Fruit fly (Drosophila melanogaster) whole organism, embryonic: ENCODE data around the gene CG31016.

Experiments used
- Adf1 ChIP-seq: fragments of 200-800 bp; sonication (Bioruptor generic); IDR thresholded peaks from 2 replicates; pipeline ENCODE4 v1.3.6; 2022; ENCODE audit warnings: missing biosample characterization, missing genetic modification characterization
- CG10979 ChIP-seq: fragments of 200-800 bp; sonication (Bioruptor generic); optimal IDR thresholded peaks from 2 replicates; lab custom pipeline; 2018; ENCODE audit warnings: missing biosample characterization, mild to moderate bottlenecking, missing genetic modification characterization, moderate library complexity
- CG11504 ChIP-seq: fragments of 200-800 bp; sonication (Bioruptor generic); optimal IDR thresholded peaks from 3 replicates; lab custom pipeline; 2019; ENCODE audit warnings: missing biosample characterization, mild to moderate bottlenecking, missing genetic modification characterization, moderate library complexity
- CG13287 ChIP-seq: fragments of 200-800 bp; sonication (Bioruptor generic); IDR thresholded peaks from 2 replicates; pipeline ENCODE4 v1.3.6; 2022; ENCODE audit warnings: missing biosample characterization, missing genetic modification characterization; ENCODE audit not compliant: partially characterized antibody
- CG13894 ChIP-seq: fragments of 200-800 bp; sonication (Bioruptor generic); optimal IDR thresholded peaks from 3 replicates; lab custom pipeline; 2018; ENCODE audit warnings: missing biosample characterization, mild to moderate bottlenecking, missing genetic modification characterization, moderate library complexity
- CG14667 ChIP-seq: fragments of 200-800 bp; sonication (Bioruptor generic); IDR thresholded peaks from 2 replicates; pipeline ENCODE4 v1.3.6; 2022; ENCODE audit warnings: missing biosample characterization, missing genetic modification characterization
- CG14965 ChIP-seq: fragments of 200-800 bp; sonication (Bioruptor generic); optimal IDR thresholded peaks from 2 replicates; lab custom pipeline; 2016; ENCODE audit warnings: missing biosample characterization, missing genetic modification characterization, borderline replicate concordance
- CG16815 ChIP-seq: fragments of 200-800 bp; sonication (Bioruptor generic); optimal IDR thresholded peaks from 3 replicates; lab custom pipeline; 2017; ENCODE audit warnings: missing biosample characterization, mild to moderate bottlenecking, missing genetic modification characterization
- CG17186 ChIP-seq: fragments of 200-800 bp; sonication (Bioruptor generic); optimal IDR thresholded peaks from 3 replicates; lab custom pipeline; 2017; ENCODE audit warnings: missing biosample characterization, missing genetic modification reagents, missing genetic modification characterization
- CG17359 ChIP-seq: fragments of 200-800 bp; sonication (Bioruptor generic); optimal IDR thresholded peaks from 3 replicates; lab custom pipeline; 2018; ENCODE audit warnings: missing biosample characterization, mild to moderate bottlenecking, missing genetic modification characterization, moderate library complexity
- CG18011 ChIP-seq: fragments of 200-800 bp; sonication (Bioruptor generic); optimal IDR thresholded peaks from 2 replicates; lab custom pipeline; 2017; ENCODE audit warnings: missing biosample characterization, missing genetic modification characterization, mild to moderate bottlenecking, moderate library complexity, missing genotype
- CG30020 ChIP-seq: fragments of 200-800 bp; optimal IDR thresholded peaks from 2 replicates; lab custom pipeline; 2019; ENCODE audit warnings: missing biosample characterization, mild to moderate bottlenecking, missing genetic modification characterization, moderate library complexity
- CG31365 ChIP-seq: fragments of 200-800 bp; sonication (Bioruptor generic); optimal IDR thresholded peaks from 2 replicates; lab custom pipeline; 2018; ENCODE audit warnings: missing biosample characterization, mild to moderate bottlenecking, missing genetic modification characterization
- CG32772 ChIP-seq: fragments of 200-800 bp; sonication (Bioruptor generic); IDR thresholded peaks from 2 replicates; pipeline ENCODE4 v1.3.6; 2022; ENCODE audit warnings: missing biosample characterization, missing genetic modification characterization
- CG34224 ChIP-seq: fragments of 200-800 bp; sonication (Bioruptor generic); IDR thresholded peaks from 3 replicates; pipeline ENCODE4 v1.3.6; 2022; ENCODE audit warnings: missing biosample characterization, missing genetic modification characterization; ENCODE audit not compliant: partially characterized antibody
- CG4404 ChIP-seq: fragments of 200-800 bp; sonication (Bioruptor generic); IDR thresholded peaks from 2 replicates; pipeline ENCODE4 v1.3.6; 2022; ENCODE audit warnings: missing biosample characterization, missing genetic modification characterization
- D19A ChIP-seq: fragments of 200-800 bp; optimal IDR thresholded peaks from 3 replicates; lab custom pipeline; 2019; ENCODE audit warnings: missing biosample characterization, mild to moderate bottlenecking, missing genetic modification characterization, moderate library complexity
- Dp ChIP-seq: fragments of 200-800 bp; sonication (Bioruptor generic); optimal IDR thresholded peaks from 2 replicates; lab custom pipeline; 2018; ENCODE audit warnings: missing biosample characterization, mild to moderate bottlenecking, missing genetic modification characterization, moderate library complexity
- Dref ChIP-seq: fragments of 200-800 bp; sonication (Bioruptor generic); IDR thresholded peaks from 2 replicates; pipeline ENCODE4 v1.3.6; 2022; ENCODE audit warnings: missing biosample characterization, missing genetic modification characterization
- Fer2 ChIP-seq: fragments of 200-800 bp; sonication (Bioruptor generic); optimal IDR thresholded peaks from 2 replicates; lab custom pipeline; 2018; ENCODE audit warnings: missing biosample characterization, mild to moderate bottlenecking, missing genetic modification characterization, moderate library complexity
- Jarid2 ChIP-seq: fragments of 200-800 bp; sonication (Bioruptor generic); optimal IDR thresholded peaks from 3 replicates; lab custom pipeline; 2017; ENCODE audit warnings: mild to moderate bottlenecking, missing biosample characterization, missing genetic modification reagents, missing genetic modification characterization
- Max ChIP-seq: fragments of 200-800 bp; sonication (Bioruptor generic); optimal IDR thresholded peaks from 2 replicates; lab custom pipeline; 2016; ENCODE audit warnings: missing biosample characterization, mild to moderate bottlenecking, missing genetic modification characterization
- Opbp ChIP-seq: fragments of 200-800 bp; sonication (Bioruptor generic); IDR thresholded peaks from 3 replicates; pipeline ENCODE4 v1.3.6; 2022; ENCODE audit warnings: missing biosample characterization, missing genetic modification characterization; ENCODE audit not compliant: partially characterized antibody
- Side ChIP-seq: fragments of 200-800 bp; sonication (Bioruptor generic); optimal IDR thresholded peaks from 2 replicates; lab custom pipeline; 2016; ENCODE audit warnings: missing biosample characterization, missing genetic modification characterization
- Usf ChIP-seq: fragments of 200-800 bp; sonication (Bioruptor generic); optimal IDR thresholded peaks from 2 replicates; lab custom pipeline; 2017; ENCODE audit warnings: missing genotype, missing biosample characterization, missing genetic modification characterization
- croc ChIP-seq: fragments of 200-800 bp; sonication (Bioruptor generic); conservative IDR thresholded peaks from 3 replicates; pipeline ENCODE4 v1.3.6; 2022; ENCODE audit warnings: missing biosample characterization, missing genetic modification characterization
- dysf ChIP-seq: fragments of 200-800 bp; sonication (Bioruptor generic); IDR thresholded peaks from 3 replicates; pipeline ENCODE4 v1.3.6; 2022; ENCODE audit warnings: missing biosample characterization, missing genetic modification characterization
- eyg ChIP-seq: fragments of 200-800 bp; sonication (Bioruptor generic); optimal IDR thresholded peaks from 3 replicates; lab custom pipeline; 2016; ENCODE audit warnings: missing biosample characterization, missing genetic modification characterization
- fu2 ChIP-seq: fragments of 200-800 bp; sonication (Bioruptor generic); optimal IDR thresholded peaks from 2 replicates; lab custom pipeline; 2016; ENCODE audit warnings: missing biosample characterization, missing genetic modification characterization
- h ChIP-seq: fragments of >200 bp; optimal IDR thresholded peaks from 2 replicates; lab custom pipeline; 2017
- hbn ChIP-seq: fragments of 200-800 bp; sonication (Bioruptor generic); IDR thresholded peaks from 2 replicates; pipeline ENCODE4 v1.3.6; 2022; ENCODE audit warnings: missing biosample characterization, missing genetic modification characterization; ENCODE audit not compliant: partially characterized antibody
- ind ChIP-seq: fragments of 200-800 bp; sonication (Bioruptor generic); optimal IDR thresholded peaks from 3 replicates; lab custom pipeline; 2016; ENCODE audit warnings: missing biosample characterization, missing genetic modification characterization
- jumu ChIP-seq: fragments of 200-800 bp; sonication (Bioruptor generic); optimal IDR thresholded peaks from 3 replicates; lab custom pipeline; 2016; ENCODE audit warnings: missing biosample characterization, missing genetic modification characterization
- org-1 ChIP-seq: fragments of 200-800 bp; sonication (Bioruptor generic); optimal IDR thresholded peaks from 2 replicates; lab custom pipeline; 2017; ENCODE audit warnings: missing biosample characterization, missing genetic modification characterization
- p53 ChIP-seq: fragments of 200-800 bp; sonication (Bioruptor generic); optimal IDR thresholded peaks from 2 replicates; lab custom pipeline; 2016; ENCODE audit warnings: missing biosample characterization, missing genetic modification characterization
- pb ChIP-seq: fragments of 200-800 bp; sonication (Bioruptor generic); optimal IDR thresholded peaks from 3 replicates; lab custom pipeline; 2016; ENCODE audit warnings: missing biosample characterization, missing genetic modification characterization
- pros ChIP-seq: fragments of 200-800 bp; sonication (Bioruptor generic); optimal IDR thresholded peaks from 3 replicates; lab custom pipeline; 2019; ENCODE audit warnings: missing biosample characterization, mild to moderate bottlenecking, missing genetic modification characterization, moderate library complexity
- pum ChIP-seq: fragments of 200-800 bp; sonication (Bioruptor generic); optimal IDR thresholded peaks from 2 replicates; lab custom pipeline; 2016; ENCODE audit warnings: missing biosample characterization, missing genetic modification characterization
- row ChIP-seq: fragments of 200-800 bp; sonication (Bioruptor generic); IDR thresholded peaks from 3 replicates; pipeline ENCODE4 v1.3.6; 2022; ENCODE audit warnings: missing biosample characterization, missing genetic modification characterization
- run ChIP-seq: fragments of 200-800 bp; sonication (Bioruptor generic); optimal IDR thresholded peaks from 3 replicates; lab custom pipeline; 2018; ENCODE audit warnings: missing biosample characterization, mild to moderate bottlenecking, missing genetic modification characterization
- scrt ChIP-seq: fragments of 200-800 bp; sonication (Bioruptor generic); optimal IDR thresholded peaks from 2 replicates; lab custom pipeline; 2018; ENCODE audit warnings: missing biosample characterization, mild to moderate bottlenecking, missing genetic modification characterization, moderate library complexity
- so ChIP-seq: fragments of 200-800 bp; sonication (Bioruptor generic); IDR thresholded peaks from 3 replicates; pipeline ENCODE4 v1.3.6; 2022; ENCODE audit warnings: missing biosample characterization, missing genetic modification characterization
- tap ChIP-seq: fragments of 200-800 bp; optimal IDR thresholded peaks from 3 replicates; lab custom pipeline; 2019; ENCODE audit warnings: missing biosample characterization, mild to moderate bottlenecking, missing genetic modification characterization, moderate library complexity
- trem ChIP-seq: fragments of 200-800 bp; optimal IDR thresholded peaks from 3 replicates; lab custom pipeline; 2019; ENCODE audit warnings: missing biosample characterization, mild to moderate bottlenecking, missing genetic modification characterization, moderate library complexity
- trh ChIP-seq: fragments of 200-800 bp; sonication (Bioruptor generic); optimal IDR thresholded peaks from 2 replicates; lab custom pipeline; 2016; ENCODE audit warnings: missing biosample characterization, missing genetic modification characterization
- twi ChIP-seq: fragments of 200-800 bp; optimal IDR thresholded peaks from 2 replicates; lab custom pipeline; 2019; ENCODE audit warnings: missing biosample characterization, mild to moderate bottlenecking, missing genetic modification characterization, moderate library complexity
- unc-4 ChIP-seq: fragments of 200-800 bp; sonication (Bioruptor generic); IDR thresholded peaks from 2 replicates; pipeline ENCODE4 v1.3.6; 2022; ENCODE audit warnings: missing biosample characterization, missing genetic modification characterization; ENCODE audit not compliant: partially characterized antibody
- unpg ChIP-seq: fragments of 200-800 bp; sonication (Bioruptor generic); optimal IDR thresholded peaks from 3 replicates; lab custom pipeline; 2018; ENCODE audit warnings: missing biosample characterization, mild to moderate bottlenecking, missing genetic modification characterization, moderate library complexity
- zen ChIP-seq: fragments of 200-800 bp; sonication (Bioruptor generic); optimal IDR thresholded peaks from 3 replicates; lab custom pipeline; 2018; ENCODE audit warnings: missing biosample characterization, mild to moderate bottlenecking, missing genetic modification characterization, moderate library complexity

Gene CG31016

dm6 chr3R:30601440-30602256, 4.3 kb upstream of the CG31016 start, which contains the start of the genes CG2246 and CG31021 (continued):
- TF ChIP-seq CG30020 (tag; lab: Kevin White, UChicago), result peak; percentile 27
- peak; percentile 78 for TF ChIP-seq Opbp
- TF ChIP-seq Dp (GFP tag; lab: Kevin White, UChicago), result peak; percentile 36
- TF ChIP-seq trh (GFP tag; lab: Kevin White, UChicago), result peak; percentile 45
- peak; percentile 85 for TF ChIP-seq jumu (GFP tag; lab: Kevin White, UChicago)
- peak; percentile 62 for TF ChIP-seq fu2
- peak; percentile 19 for TF ChIP-seq CG17359 (tag; lab: Kevin White, UChicago)
- peak; percentile 21 for TF ChIP-seq pb (GFP tag; lab: Kevin White, UChicago)
- no peak for TF ChIP-seq scrt (GFP tag; lab: Kevin White, UChicago)
- no peak for TF ChIP-seq CG4404 (GFP tag; lab: Robert Waterston, UW)
- peak; percentile 49 for TF ChIP-seq Max (GFP tag; lab: Kevin White, UChicago)
- no peak for TF ChIP-seq twi
- TF ChIP-seq unc-4 (GFP tag; lab: Robert Waterston, UW), result peak; percentile 77
- TF ChIP-seq dysf (GFP tag; lab: Robert Waterston, UW), result peak; percentile 51; the same call in 1 of the 3 replicates
- TF ChIP-seq croc (GFP tag; lab: Robert Waterston, UW), result no peak; the same call in 2 of the 3 replicates
- TF ChIP-seq CG16815 (GFP tag; lab: Kevin White, UChicago), result peak; percentile 43
- peak; percentile 25 for TF ChIP-seq CG10979 (tag; lab: Kevin White, UChicago)
- TF ChIP-seq CG14667, result no peak
- TF ChIP-seq trem (tag; lab: Kevin White, UChicago), result peak; percentile 62
- peak; percentile 43 for TF ChIP-seq CG32772
- TF ChIP-seq so (GFP tag; lab: Robert Waterston, UW), result no peak
- TF ChIP-seq p53 (GFP tag; lab: Kevin White, UChicago), result peak; percentile 58
- TF ChIP-seq h, result no peak
- no peak for TF ChIP-seq Adf1 (GFP tag; lab: Robert Waterston, UW)
- TF ChIP-seq Usf (GFP tag; lab: Kevin White, UChicago), result no peak
- TF ChIP-seq CG31365, result no peak
- peak; percentile 22 for TF ChIP-seq Side (GFP tag; lab: Kevin White, UChicago)
- TF ChIP-seq tap (tag; lab: Kevin White, UChicago), result no peak
- TF ChIP-seq unpg (GFP tag; lab: Kevin White, UChicago), result peak; percentile 16
- no peak for TF ChIP-seq Fer2 (tag; lab: Kevin White, UChicago)
- TF ChIP-seq CG18011 (GFP tag; lab: Kevin White, UChicago), result no peak
- TF ChIP-seq CG13894, result peak; percentile 11
- peak; percentile 27 for TF ChIP-seq CG17186 (GFP tag; lab: Kevin White, UChicago)
- TF ChIP-seq zen, result peak; percentile 29
- TF ChIP-seq Dref, result peak; percentile 63
- TF ChIP-seq CG11504, result peak; percentile 54
- TF ChIP-seq pum (GFP tag; lab: Kevin White, UChicago), result peak; percentile 72
- peak; percentile 90 for TF ChIP-seq row (GFP tag; lab: Robert Waterston, UW)
- TF ChIP-seq pros (GFP tag; lab: Kevin White, UChicago), result no peak
- TF ChIP-seq run (tag; lab: Kevin White, UChicago), result no peak
- TF ChIP-seq org-1 (GFP tag; lab: Kevin White, UChicago), result no peak
- peak; percentile 22 for TF ChIP-seq D19A (tag; lab: Kevin White, UChicago)
- TF ChIP-seq eyg (GFP tag; lab: Kevin White, UChicago), result no peak
- TF ChIP-seq CG13287 (GFP tag; lab: Robert Waterston, UW), result peak; percentile 85
- TF ChIP-seq Jarid2, result no peak
- TF ChIP-seq CG14965, result no peak
- TF ChIP-seq ind, result peak; percentile 57
- peak; percentile 59 for TF ChIP-seq hbn (GFP tag; lab: Robert Waterston, UW)
- peak; percentile 72; the same call in 2 of the 3 replicates for TF ChIP-seq CG34224 (GFP tag; lab: Robert Waterston, UW)
